Worm (Caenorhabditis elegans) whole organism, young adult: ENCODE measurements around the gene C06C3.10.

Experiments
- D2030.7 ChIP-seq: fragments of 200-800 bp; sonication (Bioruptor generic); IDR thresholded peaks from 2 replicates; pipeline ENCODE4 v1.3.6; 2022; ENCODE audit warnings: missing genetic modification reagents, missing genetic modification characterization, missing compliant biosample characterization
- F22D6.2 ChIP-seq: sonication (generic microtip); optimal IDR thresholded peaks from 2 replicates; lab custom pipeline; 2016; ENCODE audit warnings: mild to moderate bottlenecking, missing genetic modification characterization, missing compliant biosample characterization
- F49E8.2 ChIP-seq: sonication (generic microtip); optimal IDR thresholded peaks from 3 replicates; lab custom pipeline; 2017; ENCODE audit warnings: missing genetic modification characterization, mild to moderate bottlenecking, missing compliant biosample characterization, antibody characterized with exemption, moderate library complexity; ENCODE audit not compliant: insufficient read depth
- K11D2.4 ChIP-seq: fragments of 200-800 bp; sonication (Bioruptor generic); IDR thresholded peaks from 2 replicates; pipeline ENCODE4 v1.3.6; 2022; ENCODE audit warnings: missing genetic modification reagents, missing genetic modification characterization, missing compliant biosample characterization
- T07F8.4 ChIP-seq: sonication (generic microtip); optimal IDR thresholded peaks from 2 replicates; lab custom pipeline; 2016; ENCODE audit warnings: mild to moderate bottlenecking, missing genetic modification characterization, moderate library complexity, missing compliant biosample characterization
- attf-3 ChIP-seq: fragments of 200-800 bp; sonication (Bioruptor generic); conservative IDR thresholded peaks from 2 replicates; pipeline ENCODE4 v1.3.6; 2022; ENCODE audit warnings: missing genetic modification reagents, missing genetic modification characterization, missing compliant biosample characterization
- attf-5 ChIP-seq: fragments of 200-800 bp; sonication (Bioruptor generic); optimal IDR thresholded peaks from 2 replicates; lab custom pipeline; 2018; ENCODE audit warnings: mild to moderate bottlenecking, missing genetic modification characterization, missing compliant biosample characterization
- attf-6 ChIP-seq: fragments of 200-800 bp; sonication (Bioruptor generic); IDR thresholded peaks from 2 replicates; pipeline ENCODE4 v1.3.6; 2022; ENCODE audit warnings: missing genetic modification reagents, missing genetic modification characterization, missing compliant biosample characterization
- ccch-3 ChIP-seq: fragments of 200-800 bp; sonication (Bioruptor generic); optimal IDR thresholded peaks from 2 replicates; lab custom pipeline; 2018; ENCODE audit warnings: mild to moderate bottlenecking, missing genetic modification characterization, missing compliant biosample characterization
- cebp-1 ChIP-seq, 2 experiments: fragments of 200-800 bp in 1 of 2; sonication (Bioruptor generic) in 1 of 2; sonication (generic microtip) in 1 of 2; IDR thresholded peaks in 1 of 2; optimal IDR thresholded peaks in 1 of 2; 2 replicates each; pipeline versions ENCODE4 v1.3.6 to Lab custom; 2017 to 2022; ENCODE audit warnings: missing compliant biosample characterization in 2 of 2, missing genetic modification characterization in 2 of 2, mild to moderate bottlenecking in 1 of 2, missing genetic modification reagents in 1 of 2, moderate library complexity in 1 of 2
- cebp-2 ChIP-seq: fragments of 200-800 bp; sonication (Bioruptor generic); IDR thresholded peaks from 2 replicates; pipeline ENCODE4 v1.3.6; 2022; ENCODE audit warnings: missing genetic modification characterization, missing compliant biosample characterization
- ceh-27 ChIP-seq: fragments of 200-800 bp; sonication (Bioruptor generic); optimal IDR thresholded peaks from 2 replicates; lab custom pipeline; 2018; ENCODE audit warnings: mild to moderate bottlenecking, missing genetic modification characterization, moderate library complexity, missing compliant biosample characterization
- ceh-79 ChIP-seq: sonication (generic microtip); optimal IDR thresholded peaks from 2 replicates; lab custom pipeline; 2017; ENCODE audit warnings: mild to moderate bottlenecking, missing genetic modification characterization, missing compliant biosample characterization
- dox-1 ChIP-seq: fragments of 200-800 bp; sonication (Bioruptor generic); IDR thresholded peaks from 2 replicates; pipeline ENCODE4 v1.3.6; 2022; ENCODE audit warnings: missing genetic modification reagents, missing genetic modification characterization, missing compliant biosample characterization
- egl-44 ChIP-seq: fragments of 200-800 bp; sonication (Bioruptor generic); IDR thresholded peaks from 2 replicates; pipeline ENCODE4 v1.3.6; 2022; ENCODE audit warnings: missing genetic modification reagents, missing genetic modification characterization, missing compliant biosample characterization
- ekl-4 ChIP-seq: fragments of 200-800 bp; sonication (Bioruptor generic); IDR thresholded peaks from 2 replicates; pipeline ENCODE4 v1.3.6; 2022; ENCODE audit warnings: missing genetic modification reagents, missing genetic modification characterization, missing compliant biosample characterization
- ets-4 ChIP-seq: fragments of 200-800 bp; sonication (Bioruptor generic); optimal IDR thresholded peaks from 2 replicates; lab custom pipeline; 2018; ENCODE audit warnings: mild to moderate bottlenecking, missing genetic modification characterization, missing compliant biosample characterization
- hlh-12 ChIP-seq: sonication (generic microtip); optimal IDR thresholded peaks from 2 replicates; lab custom pipeline; 2016; ENCODE audit warnings: missing genetic modification characterization, missing compliant biosample characterization
- hmg-1.2 ChIP-seq: fragments of 200-800 bp; sonication (Bioruptor generic); IDR thresholded peaks from 2 replicates; pipeline ENCODE4 v1.3.6; 2022; ENCODE audit warnings: missing genetic modification reagents, missing genetic modification characterization, missing compliant biosample characterization
- hrde-1 ChIP-seq: sonication (generic microtip); optimal IDR thresholded peaks from 2 replicates; lab custom pipeline; 2016; ENCODE audit warnings: missing genetic modification characterization, mild to moderate bottlenecking, missing compliant biosample characterization, moderate library complexity, missing genotype, missing genetic modification reagents, borderline replicate concordance
- let-526 ChIP-seq: fragments of 200-800 bp; sonication (Bioruptor generic); IDR thresholded peaks from 2 replicates; pipeline ENCODE4 v1.3.6; 2022; ENCODE audit warnings: missing genetic modification reagents, missing genetic modification characterization, missing compliant biosample characterization
- lin-35 ChIP-seq, 3 experiments: fragments of 150-350 bp in 2 of 3; sonication (generic microtip) in 1 of 3; optimal IDR thresholded peaks; 2 replicates each; lab custom pipeline; 2014 to 2018; ENCODE audit warnings: missing biosample characterization in 3 of 3, missing genetic modification characterization in 3 of 3, missing genetic modification reagents in 3 of 3
- lin-40 ChIP-seq: sonication (generic microtip); optimal IDR thresholded peaks from 2 replicates; lab custom pipeline; 2016; ENCODE audit warnings: missing genetic modification characterization, mild to moderate bottlenecking, missing compliant biosample characterization, missing genotype, missing genetic modification reagents
- lsl-1 ChIP-seq: fragments of 200-800 bp; sonication (Bioruptor generic); optimal IDR thresholded peaks from 2 replicates; lab custom pipeline; 2018; ENCODE audit warnings: mild to moderate bottlenecking, missing genetic modification characterization, moderate library complexity, missing compliant biosample characterization
- madf-3 ChIP-seq: fragments of 200-800 bp; sonication (Bioruptor generic); IDR thresholded peaks from 2 replicates; pipeline ENCODE4 v1.3.6; 2022; ENCODE audit warnings: missing genetic modification reagents, missing genetic modification characterization, missing compliant biosample characterization
- mes-4 ChIP-seq: sonication (generic microtip); optimal IDR thresholded peaks from 2 replicates; lab custom pipeline; 2016; ENCODE audit warnings: missing genotype, missing genetic modification characterization, missing compliant biosample characterization
- nfyb-1 ChIP-seq: fragments of 200-800 bp; sonication (Bioruptor generic); IDR thresholded peaks from 2 replicates; pipeline ENCODE4 v1.3.6; 2022; ENCODE audit warnings: missing genetic modification reagents, missing genetic modification characterization, missing compliant biosample characterization
- nhr-27 ChIP-seq: fragments of 200-800 bp; sonication (Bioruptor generic); optimal IDR thresholded peaks from 2 replicates; lab custom pipeline; 2018; ENCODE audit warnings: mild to moderate bottlenecking, missing genetic modification characterization, moderate library complexity, missing compliant biosample characterization
- rcor-1 ChIP-seq: fragments of 200-800 bp; sonication (Bioruptor generic); IDR thresholded peaks from 2 replicates; pipeline ENCODE4 v1.3.6; 2022; ENCODE audit warnings: missing genetic modification reagents, missing genetic modification characterization, missing compliant biosample characterization
- rec-8 ChIP-seq, 2 experiments: sonication (generic microtip); optimal IDR thresholded peaks; 2 replicates each; lab custom pipeline; 2016; ENCODE audit warnings: mild to moderate bottlenecking in 2 of 2, missing genetic modification characterization in 2 of 2, missing genetic modification reagents in 2 of 2, missing genotype in 2 of 2, missing biosample characterization in 1 of 2, missing compliant biosample characterization in 1 of 2, moderate library complexity in 1 of 2
- tbp1 ChIP-seq: fragments of 200-800 bp; sonication (Bioruptor generic); optimal IDR thresholded peaks from 2 replicates; lab custom pipeline; 2018; ENCODE audit warnings: mild to moderate bottlenecking, missing genetic modification characterization, missing compliant biosample characterization
- zfh-2 ChIP-seq: fragments of 200-800 bp; sonication (Bioruptor generic); conservative IDR thresholded peaks from 2 replicates; pipeline ENCODE4 v1.3.6; 2022; ENCODE audit warnings: missing genetic modification reagents, missing genetic modification characterization, missing compliant biosample characterization
- ztf-28 ChIP-seq: fragments of 200-800 bp; sonication (Bioruptor generic); IDR thresholded peaks from 2 replicates; pipeline ENCODE4 v1.3.6; 2022; ENCODE audit warnings: missing genetic modification reagents, missing genetic modification characterization, missing compliant biosample characterization
- ztf-6 ChIP-seq: fragments of 200-800 bp; sonication (Bioruptor generic); IDR thresholded peaks from 2 replicates; pipeline ENCODE4 v1.3.6; 2022; ENCODE audit warnings: missing genetic modification reagents, missing genetic modification characterization, missing compliant biosample characterization

C06C3.10 gene

ce11 chrII:9356723-9357122, 20.3 kb downstream of the C06C3.10 start:
- no peak for TF ChIP-seq rec-8 (tag; optimal IDR thresholded peaks at IDR 0.05; lab: Kevin White, UChicago)
- peak; percentile 39 for TF ChIP-seq attf-5 (GFP tag; lab: Kevin White, UChicago)
- TF ChIP-seq zfh-2 (GFP tag; lab: Robert Waterston, UW): peak; percentile 43; the same call in 1 of the 2 replicates
- peak; percentile 8 for TF ChIP-seq lin-40
- peak; percentile 10 for TF ChIP-seq ceh-27 (GFP tag; lab: Kevin White, UChicago)
- TF ChIP-seq D2030.7 (GFP tag; lab: Robert Waterston, UW): no peak
- TF ChIP-seq rcor-1 (GFP tag; lab: Robert Waterston, UW): 0 out of 2 replicates have a peak, but pooled peaks have one; percentile 8
- 0 out of 2 replicates have a peak, but pooled peaks have one; percentile 54 for TF ChIP-seq nfyb-1 (GFP tag; lab: Robert Waterston, UW)
- peak; percentile 9 for TF ChIP-seq tbp1 (GFP tag; lab: Kevin White, UChicago)
- TF ChIP-seq mes-4: no peak
- TF ChIP-seq ekl-4 (GFP tag; lab: Robert Waterston, UW): 0 out of 2 replicates have a peak, but pooled peaks have one; percentile 23
- TF ChIP-seq hmg-1.2: peak; percentile 83
- TF ChIP-seq ztf-28: no peak
- TF ChIP-seq cebp-1 (GFP tag; IDR thresholded peaks at IDR 0.05; lab: Robert Waterston, UW): no peak
- peak; percentile 43 for TF ChIP-seq cebp-1 (tag; optimal IDR thresholded peaks at IDR 0.05; lab: Kevin White, UChicago)
- peak; percentile 46; the same call in 1 of the 2 replicates for TF ChIP-seq dox-1 (GFP tag; lab: Robert Waterston, UW)
- TF ChIP-seq, all 124 proteins: peak for 11

DNA sequence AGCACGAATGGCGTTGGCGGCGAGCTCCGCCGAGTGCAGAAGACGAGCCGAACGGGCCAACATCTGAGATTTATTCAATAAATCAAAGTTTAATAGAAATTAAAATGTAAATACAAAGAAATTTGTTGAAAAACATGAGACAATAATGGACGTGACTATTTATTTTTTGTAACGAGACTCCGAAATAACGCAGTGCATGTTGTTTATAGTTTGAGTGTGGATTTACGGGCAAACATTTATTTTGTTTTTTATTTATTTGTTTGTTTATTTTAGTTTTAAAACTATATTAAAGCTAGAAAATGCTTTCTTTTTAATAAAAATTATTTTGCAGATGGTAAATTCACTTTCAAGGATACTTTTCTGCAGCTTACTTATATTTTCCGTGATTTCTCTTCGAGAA, 24.4 kb downstream of the C06C3.10 start, which contains the start of the genes sdhb-1 and cup-15:
Gene sdhb-1 (minus strand): TSS at position 63 of the 400 bp plus-strand sequence.
Gene cup-15 (plus strand): TSS at position 332 of the 400 bp plus-strand sequence.
- TF ChIP-seq ceh-27 (GFP tag; lab: Kevin White, UChicago): no peak
- no peak for TF ChIP-seq attf-6 (GFP tag; lab: Robert Waterston, UW)
- peak; percentile 87 for TF ChIP-seq attf-3
- no peak for TF ChIP-seq ets-4
- TF ChIP-seq K11D2.4 (GFP tag; lab: Robert Waterston, UW): no peak

DNA sequence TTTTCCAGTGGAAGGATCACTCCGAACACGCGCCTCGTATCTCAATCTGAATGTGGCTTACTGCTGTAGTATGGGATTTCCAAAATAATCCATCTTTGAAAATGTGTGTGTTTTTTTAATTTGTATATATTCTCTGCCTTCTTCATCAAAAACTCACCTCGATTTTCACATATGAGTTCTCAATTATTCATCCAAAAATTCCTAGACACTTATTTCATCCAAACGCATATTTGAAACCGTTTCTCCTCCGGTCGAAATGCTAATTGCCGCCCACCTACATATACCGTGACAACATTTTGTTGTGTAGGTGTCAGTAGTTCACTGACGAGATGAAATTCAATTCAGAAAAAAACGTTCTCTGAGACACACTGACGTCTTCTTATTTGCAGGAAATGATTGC, 29.6 kb downstream of the C06C3.10 start:
- TF ChIP-seq madf-3: no peak
- no peak for TF ChIP-seq F49E8.2 (tag; lab: Kevin White, UChicago)
- no peak for TF ChIP-seq egl-44
- no peak for TF ChIP-seq lsl-1 (GFP tag; lab: Kevin White, UChicago)
- TF ChIP-seq nhr-27 (tag; lab: Kevin White, UChicago): no peak
- no peak for TF ChIP-seq ceh-79 (tag; lab: Kevin White, UChicago)
- TF ChIP-seq cebp-2 (GFP tag; lab: Robert Waterston, UW): no peak
- no peak for TF ChIP-seq mes-4
- TF ChIP-seq hrde-1: no peak
- TF ChIP-seq hlh-12 (tag; lab: Kevin White, UChicago): no peak
- TF ChIP-seq ccch-3 (GFP tag; lab: Kevin White, UChicago): no peak
- TF ChIP-seq, all 124 proteins: peak for 0

DNA sequence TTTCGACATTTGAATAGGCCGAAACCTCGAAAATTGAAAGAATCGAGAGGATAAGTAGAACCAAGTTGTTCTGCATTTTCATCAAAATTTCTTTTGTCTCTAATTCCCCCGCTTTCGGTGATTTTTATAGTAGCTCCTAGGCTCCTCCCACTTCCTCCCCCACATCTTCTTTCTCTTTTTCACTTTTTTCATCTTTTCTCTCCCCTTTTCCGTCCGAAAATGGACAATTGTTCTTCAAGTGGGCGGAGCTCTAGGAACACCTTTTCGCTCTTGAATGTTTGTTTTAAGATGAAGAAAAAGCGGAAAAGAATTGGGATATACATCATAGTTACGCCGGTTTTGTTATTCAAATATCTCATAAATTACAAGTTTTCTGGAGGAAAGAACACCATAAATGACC, 30.6 kb downstream of the C06C3.10 start, which contains the start of gene F42A8.1:
Gene F42A8.1 (minus strand): TSS at position 101 of the 400 bp plus-strand sequence.
- no peak for TF ChIP-seq madf-3
- TF ChIP-seq F22D6.2 (tag; lab: Kevin White, UChicago): no peak
- no peak for TF ChIP-seq let-526 (GFP tag; lab: Robert Waterston, UW)
- no peak for TF ChIP-seq lin-35 (GFP tag; optimal IDR thresholded peaks at IDR 0.05; lab: Kevin White, UChicago)
- TF ChIP-seq ztf-6 (GFP tag; lab: Robert Waterston, UW): no peak
- TF ChIP-seq T07F8.4 (tag; lab: Kevin White, UChicago): no peak
- TF ChIP-seq, all 124 proteins: peak for 0
